Worm (Caenorhabditis elegans) whole organism, young adult: ENCODE data around the gene mdmh-35.

ENCODE experiments used
- F39B2.1 ChIP-seq: fragments of 200-800 bp; sonication (Bioruptor generic); IDR thresholded peaks from 2 replicates; pipeline ENCODE4 v1.3.6; 2022; ENCODE audit warnings: missing genetic modification reagents, missing genetic modification characterization, missing compliant biosample characterization
- F57C9.4 ChIP-seq: sonication (generic microtip); optimal IDR thresholded peaks from 2 replicates; lab custom pipeline; 2017; ENCODE audit warnings: mild to moderate bottlenecking, missing genetic modification characterization, missing compliant biosample characterization
- K12H6.12 ChIP-seq: fragments of 200-800 bp; sonication (Bioruptor generic); optimal IDR thresholded peaks from 2 replicates; lab custom pipeline; 2018; ENCODE audit warnings: mild to moderate bottlenecking, missing genetic modification characterization, missing compliant biosample characterization
- aptf-2 ChIP-seq: fragments of 200-800 bp; sonication (Bioruptor generic); conservative IDR thresholded peaks from 2 replicates; pipeline ENCODE4 v1.3.6; 2022; ENCODE audit warnings: missing genetic modification reagents, missing genetic modification characterization, missing compliant biosample characterization
- aptf-3 ChIP-seq: fragments of 200-800 bp; sonication (Bioruptor generic); IDR thresholded peaks from 2 replicates; pipeline ENCODE4 v1.3.6; 2022; ENCODE audit warnings: missing genetic modification characterization, missing compliant biosample characterization
- attf-3 ChIP-seq: fragments of 200-800 bp; sonication (Bioruptor generic); conservative IDR thresholded peaks from 2 replicates; pipeline ENCODE4 v1.3.6; 2022; ENCODE audit warnings: missing genetic modification reagents, missing genetic modification characterization, missing compliant biosample characterization
- attf-5 ChIP-seq: fragments of 200-800 bp; sonication (Bioruptor generic); optimal IDR thresholded peaks from 2 replicates; lab custom pipeline; 2018; ENCODE audit warnings: mild to moderate bottlenecking, missing genetic modification characterization, missing compliant biosample characterization
- egrh-3 ChIP-seq: fragments of 200-800 bp; sonication (Bioruptor generic); IDR thresholded peaks from 2 replicates; pipeline ENCODE4 v1.3.6; 2022; ENCODE audit warnings: missing genetic modification reagents, missing genetic modification characterization, missing compliant biosample characterization
- pha-4 ChIP-seq: fragments of 150-350 bp; sonication (generic microtip); optimal IDR thresholded peaks from 2 replicates; lab custom pipeline; 2014; ENCODE audit warnings: missing biosample characterization, missing genetic modification reagents, missing genetic modification characterization
- repo-1 ChIP-seq: sonication (generic microtip); optimal IDR thresholded peaks from 2 replicates; lab custom pipeline; 2017; ENCODE audit warnings: mild to moderate bottlenecking, missing genetic modification characterization, missing compliant biosample characterization
- somi-1 ChIP-seq: fragments of 200-800 bp; sonication (Bioruptor generic); optimal IDR thresholded peaks from 2 replicates; lab custom pipeline; 2018; ENCODE audit warnings: mild to moderate bottlenecking, missing genetic modification characterization, missing compliant biosample characterization
- unc-62 ChIP-seq: fragments of 150-350 bp; optimal IDR thresholded peaks from 2 replicates; lab custom pipeline; 2014; ENCODE audit warnings: missing biosample characterization, missing genetic modification reagents, missing genetic modification characterization
- ztf-28 ChIP-seq: fragments of 200-800 bp; sonication (Bioruptor generic); IDR thresholded peaks from 2 replicates; pipeline ENCODE4 v1.3.6; 2022; ENCODE audit warnings: missing genetic modification reagents, missing genetic modification characterization, missing compliant biosample characterization

ce11 chrII:7870632-7871031, 15.1 kb upstream of the mdmh-35 start:
- no peak for TF ChIP-seq repo-1
- no peak for TF ChIP-seq aptf-3 (GFP tag; lab: Robert Waterston, UW)
- peak; percentile 31 for TF ChIP-seq K12H6.12 (tag; lab: Kevin White, UChicago)
- no peak for TF ChIP-seq egrh-3
- TF ChIP-seq aptf-2 (GFP tag; lab: Robert Waterston, UW), result no peak
- TF ChIP-seq attf-3 (GFP tag; lab: Robert Waterston, UW), result peak; percentile 73
- TF ChIP-seq attf-5 (GFP tag; lab: Kevin White, UChicago), result peak; percentile 65
- TF ChIP-seq pha-4 (tag; lab: Kevin White, UChicago), result no peak
- TF ChIP-seq unc-62 (GFP tag; lab: Kevin White, UChicago), result no peak
- no peak for TF ChIP-seq somi-1
- TF ChIP-seq F39B2.1 (GFP tag; lab: Robert Waterston, UW), result no peak
- no peak for TF ChIP-seq ztf-28 (GFP tag; lab: Robert Waterston, UW)
- no peak for TF ChIP-seq F57C9.4
